Worm (Caenorhabditis elegans) whole organism, mixed stage, embryonic: ENCODE results near the gene oac-58.

Source experiments
- unc-120 ChIP-seq: sonication (generic microtip); optimal IDR thresholded peaks from 2 replicates; lab custom pipeline; 2017; ENCODE audit warnings: missing genetic modification characterization, missing compliant biosample characterization; ENCODE audit not compliant: poor library complexity, severe bottlenecking
- unc-62 ChIP-seq: fragments of 150-350 bp; optimal IDR thresholded peaks from 2 replicates; lab custom pipeline; 2014; ENCODE audit warnings: missing biosample characterization, missing genetic modification reagents, missing genetic modification characterization

ce11 chrIV:12282157-12282789, 29.2 kb downstream of the oac-58 start, which contains the start of the genes C42C1.12 and C42C1.19:
- no peak for TF ChIP-seq unc-120 (tag; lab: Kevin White, UChicago)
- TF ChIP-seq unc-62, result no peak
